Fruit fly (Drosophila melanogaster) whole organism, embryonic: ENCODE results near the gene RpS14a.

Source experiments
- ATbp ChIP-seq: fragments of 200-800 bp; sonication (Bioruptor generic); optimal IDR thresholded peaks from 2 replicates; lab custom pipeline; 2017; ENCODE audit warnings: missing biosample characterization, mild to moderate bottlenecking, missing genetic modification characterization, missing genetic modification reagents
- Abd-B ChIP-seq: fragments of 200-800 bp; sonication (Bioruptor generic); optimal IDR thresholded peaks from 2 replicates; lab custom pipeline; 2018; ENCODE audit warnings: missing biosample characterization, mild to moderate bottlenecking, missing genetic modification characterization, moderate library complexity
- Bgb ChIP-seq: fragments of 200-800 bp; sonication (Bioruptor generic); IDR thresholded peaks from 2 replicates; pipeline ENCODE4 v1.3.6; 2022; ENCODE audit warnings: missing biosample characterization, missing genetic modification characterization; ENCODE audit not compliant: partially characterized antibody
- CG10321 ChIP-seq: fragments of 200-800 bp; sonication (Bioruptor generic); IDR thresholded peaks from 2 replicates; pipeline ENCODE4 v1.3.6; 2022; ENCODE audit warnings: missing biosample characterization, missing genetic modification characterization
- CG10431 ChIP-seq: fragments of 200-800 bp; sonication (Bioruptor generic); optimal IDR thresholded peaks from 3 replicates; lab custom pipeline; 2018; ENCODE audit warnings: missing biosample characterization, mild to moderate bottlenecking, missing genetic modification characterization
- CG11560 ChIP-seq: fragments of 200-800 bp; sonication (Bioruptor generic); IDR thresholded peaks from 3 replicates; pipeline ENCODE4 v1.3.6; 2022; ENCODE audit warnings: missing biosample characterization, missing genetic modification characterization
- CG12219 ChIP-seq: fragments of 200-800 bp; sonication (Bioruptor generic); optimal IDR thresholded peaks from 3 replicates; lab custom pipeline; 2018; ENCODE audit warnings: missing biosample characterization, mild to moderate bottlenecking, missing genetic modification characterization
- CG12236 ChIP-seq: fragments of 200-800 bp; sonication (Bioruptor generic); optimal IDR thresholded peaks from 2 replicates; lab custom pipeline; 2016; ENCODE audit warnings: missing biosample characterization, missing genetic modification characterization
- CG12391 ChIP-seq: fragments of 200-800 bp; sonication (Bioruptor generic); optimal IDR thresholded peaks from 3 replicates; lab custom pipeline; 2018; ENCODE audit warnings: missing biosample characterization, mild to moderate bottlenecking, missing genetic modification characterization, moderate library complexity
- CG17385 ChIP-seq: fragments of 200-800 bp; sonication (Bioruptor generic); optimal IDR thresholded peaks from 3 replicates; lab custom pipeline; 2018; ENCODE audit warnings: missing biosample characterization, mild to moderate bottlenecking, missing genetic modification characterization
- CG1832 ChIP-seq: fragments of 200-800 bp; sonication (Bioruptor generic); optimal IDR thresholded peaks from 2 replicates; lab custom pipeline; 2017; ENCODE audit warnings: missing biosample characterization, mild to moderate bottlenecking, missing genetic modification characterization, inconsistent platforms
- CG18476 ChIP-seq: fragments of 200-800 bp; sonication (Bioruptor generic); optimal IDR thresholded peaks from 2 replicates; lab custom pipeline; 2016; ENCODE audit warnings: missing biosample characterization, mild to moderate bottlenecking, missing genetic modification characterization
- CG2129 ChIP-seq: fragments of 200-800 bp; sonication (Bioruptor generic); IDR thresholded peaks from 2 replicates; pipeline ENCODE4 v1.3.6; 2022; ENCODE audit warnings: missing biosample characterization, missing genetic modification characterization; ENCODE audit not compliant: partially characterized antibody
- CG2712 ChIP-seq: fragments of 200-800 bp; optimal IDR thresholded peaks from 3 replicates; lab custom pipeline; 2019; ENCODE audit warnings: missing biosample characterization, mild to moderate bottlenecking, missing genetic modification characterization, moderate library complexity
- CG34422 ChIP-seq: fragments of 200-800 bp; sonication (Bioruptor generic); IDR thresholded peaks from 3 replicates; pipeline ENCODE4 v1.3.6; 2022; ENCODE audit warnings: missing biosample characterization, missing genetic modification characterization
- CG4854 ChIP-seq: fragments of 200-800 bp; sonication (Bioruptor generic); optimal IDR thresholded peaks from 2 replicates; lab custom pipeline; 2016; ENCODE audit warnings: missing biosample characterization, missing genetic modification characterization, inconsistent platforms
- CG6791 ChIP-seq: fragments of 200-800 bp; sonication (Bioruptor generic); IDR thresholded peaks from 3 replicates; pipeline ENCODE4 v1.3.6; 2022; ENCODE audit warnings: missing biosample characterization, missing genetic modification characterization; ENCODE audit not compliant: partially characterized antibody
- CG7357 ChIP-seq: fragments of 200-800 bp; sonication (Bioruptor generic); IDR thresholded peaks from 3 replicates; pipeline ENCODE4 v1.3.6; 2022; ENCODE audit warnings: missing biosample characterization, missing genetic modification characterization
- CG7839 ChIP-seq: fragments of 200-800 bp; sonication (Bioruptor generic); optimal IDR thresholded peaks from 3 replicates; lab custom pipeline; 2018; ENCODE audit warnings: missing biosample characterization, mild to moderate bottlenecking, missing genetic modification characterization, moderate library complexity
- CG9876 ChIP-seq: fragments of 200-800 bp; sonication (Bioruptor generic); optimal IDR thresholded peaks from 2 replicates; lab custom pipeline; 2016; ENCODE audit warnings: missing biosample characterization, missing genetic modification characterization
- CoRest ChIP-seq: fragments of 200-800 bp; sonication (Bioruptor generic); optimal IDR thresholded peaks from 3 replicates; lab custom pipeline; 2018; ENCODE audit warnings: missing biosample characterization, mild to moderate bottlenecking, missing genetic modification characterization, moderate library complexity
- HLH54F ChIP-seq: fragments of 200-800 bp; sonication (Bioruptor generic); optimal IDR thresholded peaks from 3 replicates; lab custom pipeline; 2016; ENCODE audit warnings: missing biosample characterization, missing genetic modification characterization
- Max ChIP-seq: fragments of 200-800 bp; sonication (Bioruptor generic); optimal IDR thresholded peaks from 2 replicates; lab custom pipeline; 2016; ENCODE audit warnings: missing biosample characterization, mild to moderate bottlenecking, missing genetic modification characterization
- NFAT ChIP-seq: fragments of 200-800 bp; sonication (Bioruptor generic); IDR thresholded peaks from 2 replicates; pipeline ENCODE4 v1.3.6; 2022; ENCODE audit warnings: missing biosample characterization, missing genetic modification characterization
- Nf-YA ChIP-seq: fragments of 200-800 bp; sonication (Bioruptor generic); IDR thresholded peaks from 2 replicates; pipeline ENCODE4 v1.3.6; 2022; ENCODE audit warnings: missing biosample characterization, missing genetic modification characterization
- Pdp1 ChIP-seq, 2 experiments: fragments of 200-800 bp; sonication (Bioruptor generic); optimal IDR thresholded peaks; 3 replicates each; lab custom pipeline; 2016; ENCODE audit warnings: missing biosample characterization in 2 of 2, missing genetic modification characterization in 2 of 2, mild to moderate bottlenecking in 1 of 2, moderate library complexity in 1 of 2
- Sox102F ChIP-seq: fragments of 200-800 bp; sonication (Bioruptor generic); optimal IDR thresholded peaks from 2 replicates; lab custom pipeline; 2018; ENCODE audit warnings: missing biosample characterization, mild to moderate bottlenecking, missing genetic modification characterization, moderate library complexity
- Stat92E ChIP-seq, 3 experiments: fragments of >200 bp in 2 of 3; fragments of 200-800 bp in 1 of 3; sonication (Bioruptor generic) in 1 of 3; optimal IDR thresholded peaks; 2 replicates each; lab custom pipeline; 2017 to 2019; ENCODE audit warnings: missing biosample characterization in 3 of 3, missing genetic modification characterization in 3 of 3, mild to moderate bottlenecking in 1 of 3, moderate library complexity in 1 of 3
- Xrp1 ChIP-seq: fragments of 200-800 bp; sonication (Bioruptor generic); IDR thresholded peaks from 2 replicates; pipeline ENCODE4 v1.3.6; 2022; ENCODE audit warnings: missing biosample characterization, missing genetic modification characterization
- az2 ChIP-seq: fragments of 200-800 bp; sonication (Bioruptor generic); optimal IDR thresholded peaks from 3 replicates; lab custom pipeline; 2016; ENCODE audit warnings: missing biosample characterization, missing genetic modification characterization
- chif ChIP-seq, 2 experiments: fragments of 200-800 bp; sonication (Bioruptor generic); optimal IDR thresholded peaks; 3 replicates each; lab custom pipeline; 2016; ENCODE audit warnings: missing biosample characterization in 2 of 2, missing genetic modification characterization in 2 of 2
- ci ChIP-seq: fragments of 200-800 bp; sonication (Bioruptor generic); IDR thresholded peaks from 3 replicates; pipeline ENCODE4 v1.3.6; 2022; ENCODE audit warnings: missing biosample characterization, missing genetic modification characterization
- dimm ChIP-seq: fragments of 200-800 bp; sonication (Bioruptor generic); IDR thresholded peaks from 2 replicates; pipeline ENCODE4 v1.3.6; 2022; ENCODE audit warnings: missing biosample characterization, missing genetic modification characterization
- ewg ChIP-seq: fragments of 200-800 bp; sonication (Bioruptor generic); optimal IDR thresholded peaks from 3 replicates; lab custom pipeline; 2017; ENCODE audit warnings: mild to moderate bottlenecking, missing biosample characterization, missing genetic modification reagents, missing genetic modification characterization
- jumu ChIP-seq: fragments of 200-800 bp; sonication (Bioruptor generic); optimal IDR thresholded peaks from 3 replicates; lab custom pipeline; 2016; ENCODE audit warnings: missing biosample characterization, missing genetic modification characterization
- kay ChIP-seq: fragments of 200-800 bp; sonication (Bioruptor generic); optimal IDR thresholded peaks from 2 replicates; lab custom pipeline; 2016; ENCODE audit warnings: missing biosample characterization, missing genetic modification characterization
- klu ChIP-seq: fragments of 200-800 bp; sonication (Bioruptor generic); IDR thresholded peaks from 2 replicates; pipeline ENCODE4 v1.3.6; 2022; ENCODE audit warnings: missing biosample characterization, missing genetic modification characterization
- kni ChIP-seq: fragments of 200-800 bp; sonication (Bioruptor generic); optimal IDR thresholded peaks from 3 replicates; lab custom pipeline; 2017; ENCODE audit warnings: mild to moderate bottlenecking, missing biosample characterization, missing genetic modification reagents, missing genetic modification characterization
- lab ChIP-seq: fragments of 200-800 bp; sonication (Bioruptor generic); optimal IDR thresholded peaks from 3 replicates; lab custom pipeline; 2017; ENCODE audit warnings: missing biosample characterization, missing genetic modification characterization, mild to moderate bottlenecking, moderate library complexity, missing genetic modification reagents
- oc ChIP-seq: fragments of 200-800 bp; sonication (Bioruptor generic); optimal IDR thresholded peaks from 2 replicates; lab custom pipeline; 2018; ENCODE audit warnings: missing biosample characterization, mild to moderate bottlenecking, missing genetic modification characterization, moderate library complexity
- salm ChIP-seq: fragments of 200-800 bp; sonication (Bioruptor generic); optimal IDR thresholded peaks from 2 replicates; lab custom pipeline; 2018; ENCODE audit warnings: missing biosample characterization, mild to moderate bottlenecking, missing genetic modification characterization
- sc ChIP-seq, 3 experiments: fragments of >200 bp in 2 of 3; fragments of 200-800 bp in 1 of 3; sonication (Bioruptor generic) in 1 of 3; optimal IDR thresholded peaks; 2 replicates in 2 of 3; 3 replicates in 1 of 3; lab custom pipeline; 2017; ENCODE audit warnings: mild to moderate bottlenecking in 1 of 3, missing biosample characterization in 1 of 3, missing genetic modification characterization in 1 of 3, missing genetic modification reagents in 1 of 3
- sd ChIP-seq: fragments of 200-800 bp; sonication (Bioruptor generic); optimal IDR thresholded peaks from 3 replicates; lab custom pipeline; 2018; ENCODE audit warnings: missing biosample characterization, mild to moderate bottlenecking, missing genetic modification characterization, moderate library complexity
- sima ChIP-seq: fragments of 200-800 bp; sonication (Bioruptor generic); optimal IDR thresholded peaks from 2 replicates; lab custom pipeline; 2016; ENCODE audit warnings: missing biosample characterization, missing genetic modification characterization
- slbo ChIP-seq: fragments of 200-800 bp; sonication (Bioruptor generic); IDR thresholded peaks from 2 replicates; pipeline ENCODE4 v1.3.6; 2022; ENCODE audit warnings: missing biosample characterization, missing genetic modification characterization
- sqz ChIP-seq: fragments of 200-800 bp; sonication (Bioruptor generic); optimal IDR thresholded peaks from 3 replicates; lab custom pipeline; 2018; ENCODE audit warnings: missing biosample characterization, mild to moderate bottlenecking, missing genetic modification characterization
- tna ChIP-seq: fragments of 200-800 bp; sonication (Bioruptor generic); IDR thresholded peaks from 2 replicates; pipeline ENCODE4 v1.3.6; 2022; ENCODE audit warnings: missing biosample characterization, missing genetic modification characterization; ENCODE audit not compliant: partially characterized antibody
- wor ChIP-seq: fragments of 200-800 bp; sonication (Bioruptor generic); IDR thresholded peaks from 2 replicates; pipeline ENCODE4 v1.3.6; 2022; ENCODE audit warnings: missing biosample characterization, missing genetic modification characterization

The RpS14a gene

dm6 chrX:7967052-7967847 is 33.7 kb downstream of the RpS14a start (continued):
- TF ChIP-seq tna (no peak), Max (no peak), CG7357 (GFP tag; lab: Robert Waterston, UW) (no peak), slbo (GFP tag; lab: Robert Waterston, UW) (no peak), CG7839 (tag; lab: Kevin White, UChicago) (no peak), Pdp1 (GFP tag; optimal IDR thresholded peaks at IDR 0.05; lab: Kevin White, UChicago) (peak in 1 of 2 experiments; percentile 30), NFAT (GFP tag; lab: Robert Waterston, UW) (peak; percentile 52), CG9876 (GFP tag; lab: Kevin White, UChicago) (no peak), az2 (GFP tag; lab: Kevin White, UChicago) (no peak), wor (no peak), CG18476 (GFP tag; lab: Kevin White, UChicago) (no peak), kni (GFP tag; lab: Kevin White, UChicago) (peak; percentile 6), CoRest (tag; lab: Kevin White, UChicago) (no peak), dimm (GFP tag; lab: Robert Waterston, UW) (no peak), CG12236 (GFP tag; lab: Kevin White, UChicago) (no peak), CG6791 (GFP tag; lab: Robert Waterston, UW) (0 out of 3 replicates have a peak, but pooled peaks have one; percentile 16), CG12219 (GFP tag; lab: Kevin White, UChicago) (no peak), CG10321 (peak; percentile 69; the same call in 1 of the 2 replicates), jumu (GFP tag; lab: Kevin White, UChicago) (no peak), CG4854 (GFP tag; lab: Kevin White, UChicago) (no peak), ewg (peak; percentile 4), CG34422 (GFP tag; lab: Robert Waterston, UW) (no peak), chif (GFP tag; optimal IDR thresholded peaks at IDR 0.05; lab: Kevin White, UChicago) (no peak), oc (tag; lab: Kevin White, UChicago) (peak; percentile 56), HLH54F (no peak), klu (GFP tag; lab: Robert Waterston, UW) (no peak), ATbp (no peak), CG2712 (tag; lab: Kevin White, UChicago) (no peak), sc (optimal IDR thresholded peaks at IDR 0.05; lab: Kevin White, UChicago) (no peak), sc (GFP tag; optimal IDR thresholded peaks at IDR 0.05; lab: Kevin White, UChicago) (no peak), CG11560 (no peak), sd (tag; lab: Kevin White, UChicago) (peak; percentile 42), ci (GFP tag; lab: Robert Waterston, UW) (no peak), Stat92E (GFP tag; optimal IDR thresholded peaks at IDR 0.05; lab: Kevin White, UChicago) (no peak), kay (GFP tag; lab: Kevin White, UChicago) (no peak), CG17385 (no peak), sima (no peak), Abd-B (GFP tag; lab: Kevin White, UChicago) (no peak), salm (tag; lab: Kevin White, UChicago) (no peak), CG10431 (no peak), lab (peak; percentile 10), CG12391 (no peak), CG2129 (GFP tag; lab: Robert Waterston, UW) (no peak), Nf-YA (GFP tag; lab: Robert Waterston, UW) (no peak), Xrp1 (GFP tag; lab: Robert Waterston, UW) (0 out of 2 replicates have a peak, but pooled peaks have one; percentile 24), Sox102F (GFP tag; lab: Kevin White, UChicago) (no peak), Bgb (peak; percentile 10; the same call in 1 of the 2 replicates), CG1832 (GFP tag; lab: Kevin White, UChicago) (peak; percentile 73), sqz (GFP tag; lab: Kevin White, UChicago) (peak; percentile 49)
